Worm (Caenorhabditis elegans): ENCODE results near the gene Y53C12A.6.

Y53C12A.6 gene

DNA sequence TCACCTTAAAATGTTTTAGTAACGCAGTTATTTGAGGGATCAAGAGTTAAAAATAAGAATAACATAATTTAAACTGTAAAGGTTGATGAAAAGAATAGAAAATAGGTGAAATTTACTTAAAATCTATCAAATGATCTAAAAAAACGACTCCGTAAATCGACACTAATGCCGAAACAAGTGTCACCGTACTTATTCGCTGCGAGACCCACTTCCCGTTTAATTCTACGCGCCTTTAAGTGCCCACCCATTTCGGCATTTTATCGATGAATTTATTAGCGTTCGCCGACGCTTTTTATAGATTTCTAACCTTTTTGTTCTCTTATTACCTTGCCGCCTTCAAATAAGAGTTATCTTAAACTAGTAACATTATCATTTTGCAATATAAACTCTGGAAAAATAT lies 28.3 kb upstream of the Y53C12A.6 start, which contains the start of the genes Y53C12B.1 and nos-3 (continued):
- peak; percentile 97 for TF ChIP-seq D1046.2 (GFP tag; IDR thresholded peaks at IDR 0.05)
- TF ChIP-seq hlh-11 (tag; optimal IDR thresholded peaks at IDR 0.05): peak; percentile 62
- TF ChIP-seq hif-1 (tag; optimal IDR thresholded peaks at IDR 0.05): peak in 1 of 2 experiments; percentile 45
- 0 out of 2 replicates have a peak, but pooled peaks have one; percentile 13 for TF ChIP-seq ceh-20 (GFP tag; IDR thresholded peaks at IDR 0.05)
- peak; percentile 54 for TF ChIP-seq ama-1 (optimal IDR thresholded peaks at IDR 0.05)
- TF ChIP-seq php-3 (GFP tag; IDR thresholded peaks at IDR 0.05): 0 out of 2 replicates have a peak, but pooled peaks have one; percentile 16
- TF ChIP-seq zag-1 (tag; optimal IDR thresholded peaks at IDR 0.05): no peak
- TF ChIP-seq nhr-28 (tag; optimal IDR thresholded peaks at IDR 0.05): peak; percentile 55
- TF ChIP-seq snpc-1.2 (GFP tag; IDR thresholded peaks at IDR 0.05): no peak
- TF ChIP-seq hlh-30 (tag; optimal IDR thresholded peaks at IDR 0.05; ENCODE audit: insufficient read depth): peak; percentile 76
- TF ChIP-seq mep-1 (tag; optimal IDR thresholded peaks at IDR 0.05): peak; percentile 80
- TF ChIP-seq Y105C5A.15 (GFP tag; IDR thresholded peaks at IDR 0.05): no peak
- no peak for TF ChIP-seq nhr-76 (tag; optimal IDR thresholded peaks at IDR 0.05)
- TF ChIP-seq arid-1 (GFP tag; conservative IDR thresholded peaks at IDR 0.05): peak; percentile 57; the same call in 1 of the 2 replicates
- peak; percentile 24 for TF ChIP-seq fkh-10 (GFP tag; optimal IDR thresholded peaks at IDR 0.05)
- peak; percentile 85 for TF ChIP-seq nhr-25 (tag; optimal IDR thresholded peaks at IDR 0.05; ENCODE audit: borderline replicate concordance, insufficient read depth)
- TF ChIP-seq T20F7.1 (GFP tag; optimal IDR thresholded peaks at IDR 0.05): peak; percentile 68
- peak; percentile 59 for TF ChIP-seq lin-13 (GFP tag; optimal IDR thresholded peaks at IDR 0.05)
- peak; percentile 92 for TF ChIP-seq mes-2 (tag; optimal IDR thresholded peaks at IDR 0.05; ENCODE audit: poor library complexity, severe bottlenecking)
- peak; percentile 59 for TF ChIP-seq nhr-77 (tag; optimal IDR thresholded peaks at IDR 0.05)
- TF ChIP-seq mxl-2 (GFP tag; conservative IDR thresholded peaks at IDR 0.05): no peak
- TF ChIP-seq ztf-7 (tag; optimal IDR thresholded peaks at IDR 0.05): peak; percentile 20
- no peak for TF ChIP-seq pha-4 (GFP tag; IDR thresholded peaks at IDR 0.05)
- peak; percentile 79 for TF ChIP-seq pha-4 (tag; optimal IDR thresholded peaks at IDR 0.05)
- TF ChIP-seq ceh-82 (tag; optimal IDR thresholded peaks at IDR 0.05): no peak
- no peak for TF ChIP-seq ceh-32 (tag; optimal IDR thresholded peaks at IDR 0.05; ENCODE audit: poor library complexity)
- TF ChIP-seq spr-3 (GFP tag; optimal IDR thresholded peaks at IDR 0.05): no peak
- TF ChIP-seq nhr-6 (tag; optimal IDR thresholded peaks at IDR 0.05): peak; percentile 68
- TF ChIP-seq unc-130 (GFP tag; optimal IDR thresholded peaks at IDR 0.05): peak; percentile 5
- TF ChIP-seq daf-16 (GFP tag; optimal IDR thresholded peaks at IDR 0.05): no peak
- TF ChIP-seq daf-16 (tag; optimal IDR thresholded peaks at IDR 0.05): peak; percentile 51
- peak; percentile 95 to 99 for TF ChIP-seq lsy-2 (tag; optimal IDR thresholded peaks at IDR 0.05)

DNA sequence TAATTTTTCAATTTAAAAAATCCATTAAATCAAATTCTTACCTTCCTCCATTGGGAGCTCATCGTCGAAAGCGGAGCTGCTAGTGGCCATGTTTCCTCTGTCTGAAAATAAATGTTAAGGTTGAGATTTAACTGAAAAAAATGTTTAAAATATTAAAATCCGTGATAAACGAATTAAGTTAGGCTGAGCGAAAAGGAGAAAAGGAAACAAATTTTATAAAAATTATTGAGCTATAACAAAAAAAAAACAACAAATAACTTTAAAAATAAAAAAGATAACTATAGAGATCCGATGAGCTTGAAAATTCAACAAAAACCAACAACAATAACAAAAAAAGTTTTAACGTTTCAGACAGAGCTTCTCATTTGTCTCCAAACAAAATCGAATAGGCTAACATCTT lies 25.0 kb upstream of the Y53C12A.6 start, which contains the start of gene pno-1:
Gene pno-1, minus strand, starts transcription at position 101 of the 400 bp plus-strand sequence.
- TF ChIP-seq fos-1 (tag; optimal IDR thresholded peaks at IDR 0.05): no peak
- TF ChIP-seq egl-43 (GFP tag; IDR thresholded peaks at IDR 0.05): no peak
- 0 out of 2 replicates have a peak, but pooled peaks have one; percentile 9 for TF ChIP-seq lin-38 (GFP tag; IDR thresholded peaks at IDR 0.05)
- no peak for TF ChIP-seq nhr-10 (tag; optimal IDR thresholded peaks at IDR 0.05)
- no peak for TF ChIP-seq lir-3 (tag; optimal IDR thresholded peaks at IDR 0.05)
- no peak for TF ChIP-seq unc-39 (tag; optimal IDR thresholded peaks at IDR 0.05)
- TF ChIP-seq T26A8.4 (GFP tag; IDR thresholded peaks at IDR 0.05): no peak
- TF ChIP-seq ceh-32 (tag; optimal IDR thresholded peaks at IDR 0.05; ENCODE audit: poor library complexity): no peak

- no peak for TF ChIP-seq daf-8 (GFP tag; IDR thresholded peaks at IDR 0.05)
- no peak for TF ChIP-seq madf-5 (GFP tag; IDR thresholded peaks at IDR 0.05)
- peak; percentile 78 for TF ChIP-seq dve-1 (tag; optimal IDR thresholded peaks at IDR 0.05; ENCODE audit: insufficient read depth)
- no peak for TF ChIP-seq ZK546.5 (tag; optimal IDR thresholded peaks at IDR 0.05)
- TF ChIP-seq T20F7.1 (GFP tag; optimal IDR thresholded peaks at IDR 0.05): peak; percentile 8
- peak; percentile 29; the same call in 1 of the 2 replicates for TF ChIP-seq pha-4 (GFP tag; IDR thresholded peaks at IDR 0.05)
- TF ChIP-seq pha-4 (tag; optimal IDR thresholded peaks at IDR 0.05): no peak
- TF ChIP-seq zip-2 (tag; optimal IDR thresholded peaks at IDR 0.05): no peak
- TF ChIP-seq unc-130 (GFP tag; optimal IDR thresholded peaks at IDR 0.05): no peak
- TF ChIP-seq F44E2.7 (GFP tag; IDR thresholded peaks at IDR 0.05): no peak
- peak; percentile 62 for TF ChIP-seq tra-1 (GFP tag; IDR thresholded peaks at IDR 0.05)
- TF ChIP-seq daf-12 (tag; optimal IDR thresholded peaks at IDR 0.05): no peak
- no peak for TF ChIP-seq Y5F2A.4 (GFP tag; optimal IDR thresholded peaks at IDR 0.05)
- TF ChIP-seq nhr-48 (tag; optimal IDR thresholded peaks at IDR 0.05): no peak
- TF ChIP-seq lsy-2 (tag; optimal IDR thresholded peaks at IDR 0.05): peak in 1 of 2 experiments; percentile 3
- no peak for TF ChIP-seq mep-1 (tag; optimal IDR thresholded peaks at IDR 0.05)
- TF ChIP-seq D1046.2 (GFP tag; IDR thresholded peaks at IDR 0.05): no peak
- TF ChIP-seq mes-2 (tag; optimal IDR thresholded peaks at IDR 0.05; ENCODE audit: poor library complexity, severe bottlenecking): no peak
- TF ChIP-seq ceh-82 (tag; optimal IDR thresholded peaks at IDR 0.05): no peak
Observed at ce11 chrII:9741400-9741799, 23.6 kb upstream of the Y53C12A.6 start.
